Fruit fly (Drosophila melanogaster): ENCODE measurements around the gene spel1.

- no peak for TF ChIP-seq CTCF (optimal IDR thresholded peaks at IDR 0.05)
- TF ChIP-seq CG8478 (optimal IDR thresholded peaks at IDR 0.05): no peak
These were observed 27.9 kb upstream of the spel1 start, which contains the start of gene CG33090 for dm6 chr2L:14333965-14334364.
